Fruit fly (Drosophila melanogaster) whole organism, pupa: ENCODE results near the gene dyw.

Experiments used
- CG10348 ChIP-seq: fragments of 200-800 bp; sonication (Bioruptor generic); IDR thresholded peaks from 2 replicates; pipeline ENCODE4 v1.3.6; 2022; ENCODE audit warnings: missing biosample characterization, missing genetic modification characterization
- CG12605 ChIP-seq: fragments of 200-800 bp; sonication (Bioruptor generic); IDR thresholded peaks from 2 replicates; pipeline ENCODE4 v1.3.6; 2022; ENCODE audit warnings: missing biosample characterization, missing genetic modification characterization
- CG17806 ChIP-seq: fragments of 200-800 bp; sonication (Bioruptor generic); optimal IDR thresholded peaks from 2 replicates; lab custom pipeline; 2018; ENCODE audit warnings: missing biosample characterization, mild to moderate bottlenecking, missing genetic modification characterization, moderate library complexity
- CG4496 ChIP-seq: fragments of 200-800 bp; sonication (Bioruptor generic); IDR thresholded peaks from 3 replicates; pipeline ENCODE4 v1.3.6; 2022; ENCODE audit warnings: missing biosample characterization, missing genetic modification characterization
- D1 ChIP-seq: fragments of 200-800 bp; sonication (Bioruptor generic); optimal IDR thresholded peaks from 2 replicates; lab custom pipeline; 2018; ENCODE audit warnings: missing biosample characterization, mild to moderate bottlenecking, missing genetic modification characterization, moderate library complexity
- EcR ChIP-seq: fragments of 200-800 bp; sonication (Bioruptor generic); optimal IDR thresholded peaks from 3 replicates; lab custom pipeline; 2019; ENCODE audit warnings: missing biosample characterization, missing genetic modification characterization, mild to moderate bottlenecking, moderate library complexity, missing genetic modification reagents
- Ets98B ChIP-seq: fragments of 200-800 bp; sonication (Bioruptor generic); IDR thresholded peaks from 2 replicates; pipeline ENCODE4 v1.3.6; 2022; ENCODE audit warnings: missing biosample characterization, missing genetic modification characterization
- Pif1A ChIP-seq: fragments of 200-800 bp; sonication (Bioruptor generic); optimal IDR thresholded peaks from 3 replicates; lab custom pipeline; 2016; ENCODE audit warnings: missing biosample characterization, missing genetic modification characterization
- Pif1B ChIP-seq: fragments of 200-800 bp; sonication (Bioruptor generic); optimal IDR thresholded peaks from 3 replicates; lab custom pipeline; 2016; ENCODE audit warnings: missing biosample characterization, missing genetic modification characterization
- Snoo ChIP-seq: fragments of 200-800 bp; sonication (Bioruptor generic); optimal IDR thresholded peaks from 3 replicates; lab custom pipeline; 2017; ENCODE audit warnings: missing biosample characterization, mild to moderate bottlenecking, missing genetic modification characterization, inconsistent platforms
- fd96Ca ChIP-seq: fragments of 200-800 bp; sonication (Bioruptor generic); IDR thresholded peaks from 3 replicates; pipeline ENCODE4 v1.3.6; 2022; ENCODE audit warnings: missing biosample characterization, missing genetic modification characterization
- rn ChIP-seq: fragments of 200-800 bp; sonication (Bioruptor generic); IDR thresholded peaks from 2 replicates; pipeline ENCODE4 v1.3.6; 2022; ENCODE audit warnings: missing biosample characterization, missing genetic modification characterization

DNA sequence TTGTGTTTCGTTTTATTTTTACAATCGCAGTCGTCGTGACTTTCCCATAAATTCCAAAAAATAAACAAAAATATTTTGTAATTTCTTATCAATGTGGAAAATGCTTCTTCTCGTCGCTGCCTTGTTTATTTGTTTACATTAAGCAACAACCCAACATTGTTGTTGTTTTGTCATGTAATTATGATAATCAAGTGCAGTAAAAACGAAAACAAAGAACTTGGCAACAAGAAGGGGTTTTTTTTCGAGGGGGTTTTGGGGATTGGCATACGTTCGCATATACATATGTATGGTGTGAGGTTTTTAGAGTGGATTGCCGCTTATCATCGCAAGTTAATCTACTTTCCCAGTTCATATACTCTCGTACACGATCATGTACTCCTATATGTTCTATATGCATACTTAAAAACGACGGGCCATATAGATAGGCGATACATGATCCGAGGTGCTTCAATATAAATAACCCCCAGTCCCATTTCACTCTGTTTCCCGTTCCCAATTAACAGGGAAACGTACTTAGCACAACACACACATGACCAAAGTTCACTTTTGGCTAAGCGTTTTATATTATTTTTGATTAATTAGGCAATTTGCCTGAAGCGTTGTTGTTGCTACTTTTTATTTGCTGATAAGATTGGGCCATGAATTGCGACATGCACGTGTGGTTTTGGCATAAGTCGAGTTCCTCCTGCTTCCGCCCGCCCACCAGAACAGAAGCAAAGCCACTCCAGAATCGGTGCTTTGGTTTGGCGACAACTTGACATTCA, 40.0 kb downstream of the dyw start:
- no peak for TF ChIP-seq EcR
- TF ChIP-seq fd96Ca (GFP tag; lab: Robert Waterston, UW), result no peak
- TF ChIP-seq CG12605, result no peak
- TF ChIP-seq Pif1A (GFP tag; lab: Kevin White, UChicago), result no peak
- TF ChIP-seq D1 (tag; lab: Kevin White, UChicago), result no peak
- no peak for TF ChIP-seq CG17806 (tag; lab: Kevin White, UChicago)
- no peak for TF ChIP-seq Snoo (tag; lab: Kevin White, UChicago)
- TF ChIP-seq rn (GFP tag; lab: Robert Waterston, UW), result no peak
- TF ChIP-seq Pif1B, result no peak
- TF ChIP-seq Ets98B (GFP tag; lab: Robert Waterston, UW), result no peak
- TF ChIP-seq CG10348, result no peak
- no peak for TF ChIP-seq CG4496 (GFP tag; lab: Robert Waterston, UW)
